Worm (Caenorhabditis elegans) whole organism, L1 larva: ENCODE measurements around the gene sdz-21.

Experiments used
- C16A3.4 ChIP-seq: fragments of 150-350 bp; optimal IDR thresholded peaks from 2 replicates; lab custom pipeline; 2014; ENCODE audit warnings: missing biosample characterization, missing genetic modification characterization
- Y116A8C.19 ChIP-seq: sonication (generic microtip); optimal IDR thresholded peaks from 2 replicates; lab custom pipeline; 2016; ENCODE audit warnings: missing compliant biosample characterization, missing genetic modification characterization, borderline replicate concordance
- alr-1 ChIP-seq: fragments of 200-800 bp; sonication (Bioruptor generic); optimal IDR thresholded peaks from 2 replicates; lab custom pipeline; 2018; ENCODE audit warnings: borderline replicate concordance, mild to moderate bottlenecking, missing genetic modification characterization, missing compliant biosample characterization
- blmp-1 ChIP-seq: fragments of 150-350 bp; optimal IDR thresholded peaks from 2 replicates; lab custom pipeline; 2014; ENCODE audit warnings: missing biosample characterization, missing genetic modification characterization
- ceh-8 ChIP-seq: fragments of 200-800 bp; sonication (Bioruptor generic); optimal IDR thresholded peaks from 2 replicates; lab custom pipeline; 2018; ENCODE audit warnings: mild to moderate bottlenecking, missing genetic modification characterization, moderate library complexity, missing compliant biosample characterization
- ceh-88 ChIP-seq: fragments of 200-800 bp; sonication (Bioruptor generic); IDR thresholded peaks from 2 replicates; pipeline ENCODE4 v1.3.6; 2022; ENCODE audit warnings: missing genetic modification characterization, missing compliant biosample characterization
- ceh-90 ChIP-seq: sonication (generic microtip); optimal IDR thresholded peaks from 2 replicates; lab custom pipeline; 2016; ENCODE audit warnings: missing genetic modification characterization, missing compliant biosample characterization
- ces-1 ChIP-seq: fragments of 150-350 bp; optimal IDR thresholded peaks from 2 replicates; lab custom pipeline; 2014; ENCODE audit warnings: missing biosample characterization, missing genetic modification reagents, missing genetic modification characterization
- dpl-1 ChIP-seq, 3 experiments: fragments of 150-350 bp in 2 of 3; sonication (generic microtip) in 1 of 3; optimal IDR thresholded peaks; 2 replicates each; lab custom pipeline; 2014 to 2017; ENCODE audit warnings: missing biosample characterization in 3 of 3, missing genetic modification characterization in 3 of 3, missing genetic modification reagents in 3 of 3
- dsc-1 ChIP-seq: sonication (generic microtip); optimal IDR thresholded peaks from 2 replicates; lab custom pipeline; 2016; ENCODE audit warnings: mild to moderate bottlenecking, missing genetic modification characterization, missing compliant biosample characterization
- efl-1 ChIP-seq, 4 experiments: fragments of 150-350 bp; optimal IDR thresholded peaks in 3 of 4; peaks in 1 of 4; 1 replicate in 1 of 4; 2 replicates in 3 of 4; lab custom pipeline; 2014; ENCODE audit warnings: missing biosample characterization in 2 of 4, missing genetic modification characterization in 2 of 4, missing genetic modification reagents in 2 of 4
- efl-3 ChIP-seq: fragments of 200-800 bp; sonication (Bioruptor generic); optimal IDR thresholded peaks from 2 replicates; lab custom pipeline; 2018; ENCODE audit warnings: mild to moderate bottlenecking, missing genetic modification characterization, missing compliant biosample characterization
- egl-13 ChIP-seq: sonication (generic microtip); optimal IDR thresholded peaks from 2 replicates; lab custom pipeline; 2016; ENCODE audit warnings: missing genotype, missing genetic modification reagents, missing genetic modification characterization, missing compliant biosample characterization
- ets-5 ChIP-seq: fragments of 200-800 bp; sonication (Bioruptor generic); IDR thresholded peaks from 2 replicates; pipeline ENCODE4 v1.3.6; 2022; ENCODE audit warnings: missing genetic modification characterization, missing compliant biosample characterization
- fkh-4 ChIP-seq: sonication (generic microtip); optimal IDR thresholded peaks from 2 replicates; lab custom pipeline; 2016; ENCODE audit warnings: missing compliant biosample characterization, missing genetic modification characterization, borderline replicate concordance
- grh-1 ChIP-seq: fragments of 200-800 bp; sonication (Bioruptor generic); IDR thresholded peaks from 2 replicates; pipeline ENCODE4 v1.3.6; 2022; ENCODE audit warnings: missing genetic modification reagents, missing genetic modification characterization, missing compliant biosample characterization
- hlh-17 ChIP-seq: fragments of 200-800 bp; sonication (Bioruptor generic); optimal IDR thresholded peaks from 2 replicates; lab custom pipeline; 2018; ENCODE audit warnings: missing genetic modification characterization, mild to moderate bottlenecking, missing compliant biosample characterization, moderate library complexity, borderline replicate concordance
- hlh-4 ChIP-seq: sonication (generic microtip); optimal IDR thresholded peaks from 2 replicates; lab custom pipeline; 2016; ENCODE audit warnings: mild to moderate bottlenecking, missing genetic modification characterization, missing compliant biosample characterization
- hpl-2 ChIP-seq: fragments of 150-350 bp; optimal IDR thresholded peaks from 2 replicates; lab custom pipeline; 2014; ENCODE audit warnings: missing biosample characterization, missing genetic modification reagents, missing genetic modification characterization
- irx-1 ChIP-seq: sonication (generic microtip); optimal IDR thresholded peaks from 2 replicates; lab custom pipeline; 2016; ENCODE audit warnings: missing genetic modification characterization, missing compliant biosample characterization
- isw-1 ChIP-seq: fragments of 200-800 bp; sonication (Bioruptor generic); IDR thresholded peaks from 2 replicates; pipeline ENCODE4 v1.3.6; 2022; ENCODE audit warnings: missing genetic modification characterization, missing compliant biosample characterization
- jun-1 ChIP-seq: fragments of 150-350 bp; optimal IDR thresholded peaks from 2 replicates; lab custom pipeline; 2014; ENCODE audit warnings: missing biosample characterization, missing genetic modification reagents, missing genetic modification characterization
- lin-13 ChIP-seq: fragments of 150-350 bp; optimal IDR thresholded peaks from 2 replicates; lab custom pipeline; 2014; ENCODE audit warnings: missing biosample characterization, missing genetic modification reagents, missing genetic modification characterization
- lin-35 ChIP-seq, 2 experiments: fragments of 150-350 bp; optimal IDR thresholded peaks; 2 replicates each; lab custom pipeline; 2014; ENCODE audit warnings: missing biosample characterization in 2 of 2, missing genetic modification characterization in 2 of 2, missing genetic modification reagents in 2 of 2
- lir-3 ChIP-seq: sonication (generic microtip); optimal IDR thresholded peaks from 2 replicates; lab custom pipeline; 2016; ENCODE audit warnings: mild to moderate bottlenecking, missing genetic modification characterization, moderate library complexity, missing compliant biosample characterization; ENCODE audit not compliant: poor library complexity
- mdl-1 ChIP-seq, 2 experiments: fragments of 150-350 bp; optimal IDR thresholded peaks; 2 replicates each; lab custom pipeline; 2014 to 2017; ENCODE audit warnings: missing biosample characterization in 2 of 2, missing genetic modification characterization in 2 of 2, inconsistent platforms in 1 of 2
- mep-1 ChIP-seq: fragments of 150-350 bp; optimal IDR thresholded peaks from 2 replicates; lab custom pipeline; 2014; ENCODE audit warnings: missing biosample characterization, missing genetic modification characterization
- nhr-11 ChIP-seq: fragments of 150-350 bp; optimal IDR thresholded peaks from 2 replicates; lab custom pipeline; 2014; ENCODE audit warnings: missing biosample characterization, missing genetic modification characterization
- nhr-12 ChIP-seq: sonication (generic microtip); optimal IDR thresholded peaks from 2 replicates; lab custom pipeline; 2017; ENCODE audit warnings: missing biosample characterization, missing genetic modification characterization
- nhr-19 ChIP-seq: fragments of 200-800 bp; sonication (Bioruptor generic); conservative IDR thresholded peaks from 2 replicates; pipeline ENCODE4 v1.3.6; 2022; ENCODE audit warnings: missing genetic modification characterization, missing compliant biosample characterization
- nhr-237 ChIP-seq: fragments of 150-350 bp; optimal IDR thresholded peaks from 2 replicates; lab custom pipeline; 2014; ENCODE audit warnings: missing biosample characterization, missing genetic modification characterization
- nhr-28 ChIP-seq: fragments of 150-350 bp; optimal IDR thresholded peaks from 2 replicates; lab custom pipeline; 2014; ENCODE audit warnings: missing biosample characterization, missing genetic modification characterization
- nhr-47 ChIP-seq: sonication (generic microtip); optimal IDR thresholded peaks from 2 replicates; lab custom pipeline; 2016; ENCODE audit warnings: mild to moderate bottlenecking, missing genetic modification characterization, moderate library complexity, missing compliant biosample characterization
- nhr-71 ChIP-seq: sonication (generic microtip); optimal IDR thresholded peaks from 2 replicates; lab custom pipeline; 2016; ENCODE audit warnings: mild to moderate bottlenecking, missing genetic modification characterization, moderate library complexity, missing compliant biosample characterization
- nhr-84 ChIP-seq: sonication (generic microtip); optimal IDR thresholded peaks from 2 replicates; lab custom pipeline; 2017; ENCODE audit warnings: missing biosample characterization, missing genetic modification characterization
- nhr-85 ChIP-seq: sonication (generic microtip); peaks from one replicate; lab custom pipeline; 2016; ENCODE audit warnings: missing genetic modification characterization, inconsistent platforms, missing compliant biosample characterization
- pag-3 ChIP-seq: sonication (generic microtip); optimal IDR thresholded peaks from 2 replicates; lab custom pipeline; 2017; ENCODE audit warnings: missing genetic modification characterization, mild to moderate bottlenecking, missing compliant biosample characterization, antibody characterized with exemption, borderline replicate concordance; ENCODE audit not compliant: insufficient read depth
- pax-3 ChIP-seq: fragments of 200-800 bp; sonication (Bioruptor generic); optimal IDR thresholded peaks from 2 replicates; lab custom pipeline; 2018; ENCODE audit warnings: mild to moderate bottlenecking, missing genetic modification characterization, moderate library complexity, missing compliant biosample characterization
- pqm-1 ChIP-seq: sonication (generic microtip); optimal IDR thresholded peaks from 3 replicates; lab custom pipeline; 2017; ENCODE audit warnings: missing biosample characterization, missing genetic modification characterization
- rnt-1 ChIP-seq: sonication (generic microtip); optimal IDR thresholded peaks from 2 replicates; lab custom pipeline; 2016; ENCODE audit warnings: mild to moderate bottlenecking, missing genetic modification characterization, moderate library complexity, missing compliant biosample characterization
- snpc-4 ChIP-seq: fragments of 150-350 bp; optimal IDR thresholded peaks from 2 replicates; lab custom pipeline; 2014; ENCODE audit warnings: missing biosample characterization, missing genetic modification characterization
- snu-23 ChIP-seq: sonication (generic microtip); optimal IDR thresholded peaks from 2 replicates; lab custom pipeline; 2016; ENCODE audit warnings: missing genetic modification characterization, missing compliant biosample characterization
- sox-4 ChIP-seq: sonication (generic microtip); optimal IDR thresholded peaks from 2 replicates; lab custom pipeline; 2016; ENCODE audit warnings: missing genetic modification characterization, missing compliant biosample characterization
- swsn-7 ChIP-seq: sonication (generic microtip); optimal IDR thresholded peaks from 2 replicates; lab custom pipeline; 2016; ENCODE audit warnings: missing genetic modification characterization, missing compliant biosample characterization
- unc-130 ChIP-seq: fragments of 150-350 bp; optimal IDR thresholded peaks from 2 replicates; lab custom pipeline; 2017; ENCODE audit warnings: missing biosample characterization, missing genetic modification characterization, inconsistent platforms
- unc-30 ChIP-seq: sonication (generic microtip); optimal IDR thresholded peaks from 2 replicates; lab custom pipeline; 2017; ENCODE audit warnings: missing biosample characterization, missing genetic modification characterization
- unc-86 ChIP-seq: sonication (generic microtip); optimal IDR thresholded peaks from 2 replicates; lab custom pipeline; 2016; ENCODE audit warnings: missing genetic modification characterization, missing compliant biosample characterization
- unc-98 ChIP-seq: fragments of 200-800 bp; sonication (Bioruptor generic); IDR thresholded peaks from 2 replicates; pipeline ENCODE4 v1.3.6; 2022; ENCODE audit warnings: missing genetic modification characterization, missing compliant biosample characterization
- vab-15 ChIP-seq: sonication (generic microtip); optimal IDR thresholded peaks from 2 replicates; lab custom pipeline; 2017; ENCODE audit warnings: missing genotype, mild to moderate bottlenecking, missing genetic modification characterization, missing compliant biosample characterization
- zag-1 ChIP-seq: fragments of 150-350 bp; optimal IDR thresholded peaks from 2 replicates; lab custom pipeline; 2014; ENCODE audit warnings: missing biosample characterization, missing genetic modification characterization
- ztf-11 ChIP-seq, 2 experiments: sonication (generic microtip); optimal IDR thresholded peaks; 2 replicates each; lab custom pipeline; 2016 to 2017; ENCODE audit warnings: missing genetic modification characterization in 2 of 2, missing biosample characterization in 1 of 2, missing compliant biosample characterization in 1 of 2
- ztf-4 ChIP-seq: fragments of 150-350 bp; optimal IDR thresholded peaks from 2 replicates; lab custom pipeline; 2014; ENCODE audit warnings: missing biosample characterization, missing genetic modification characterization

The sdz-21 gene

DNA sequence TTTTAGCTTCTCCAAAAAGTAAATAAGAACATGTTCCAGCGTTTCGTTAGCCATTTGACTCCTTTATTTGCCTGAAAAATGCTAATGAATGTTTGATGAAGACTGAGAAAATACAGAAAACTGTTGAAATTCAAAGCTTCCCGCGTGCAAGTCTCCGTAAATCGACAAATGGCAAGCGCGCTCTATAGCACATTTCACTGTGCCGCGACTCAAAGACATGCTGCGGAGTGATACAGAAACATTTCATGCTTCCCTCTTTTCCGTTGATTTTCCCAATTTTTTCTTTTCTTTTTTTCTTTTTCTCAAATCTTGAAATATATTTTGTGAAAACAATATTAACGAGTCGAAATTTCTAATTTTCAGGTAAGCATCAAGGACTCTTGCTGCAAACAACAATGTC lies 22.1 kb upstream of the sdz-21 start, which contains the start of the genes ska-3 and rps-12 (continued):
- TF ChIP-seq mep-1 (peak; percentile 100), alr-1 (no peak), isw-1 (GFP tag; lab: Robert Waterston, UW) (peak; percentile 99), hlh-4 (tag; lab: Kevin White, UChicago) (no peak), lin-13 (peak; percentile 99), unc-86 (tag; lab: Kevin White, UChicago) (peak; percentile 99), unc-30 (tag; lab: Kevin White, UChicago) (peak; percentile 33), efl-1 (optimal IDR thresholded peaks at IDR 0.05; lab: Kevin White, UChicago) (peak; percentile 98 to 99), efl-1 (GFP tag; optimal IDR thresholded peaks at IDR 0.05 in 1 of 2; lab: Kevin White, UChicago) (peak; percentile 95 to 100), nhr-237 (tag; lab: Kevin White, UChicago) (peak; percentile 98), lir-3 (tag; lab: Kevin White, UChicago) (peak; percentile 93), hlh-17 (no peak), grh-1 (GFP tag; lab: Robert Waterston, UW) (peak; percentile 97), ztf-11 (tag; optimal IDR thresholded peaks at IDR 0.05; lab: Kevin White, UChicago) (peak; percentile 29 to 93), nhr-11 (peak; percentile 96), zag-1 (tag; lab: Kevin White, UChicago) (peak; percentile 90), pax-3 (tag; lab: Kevin White, UChicago) (peak; percentile 94), C16A3.4 (peak; percentile 100), rnt-1 (tag; lab: Kevin White, UChicago) (peak; percentile 99), dsc-1 (tag; lab: Kevin White, UChicago) (peak; percentile 99), fkh-4 (peak; percentile 92), swsn-7 (tag; lab: Kevin White, UChicago) (peak; percentile 99), mdl-1 (tag; optimal IDR thresholded peaks at IDR 0.05; lab: Kevin White, UChicago) (peak; percentile 54 to 99), vab-15 (tag; lab: Kevin White, UChicago) (peak; percentile 96), snpc-4 (peak; percentile 93), unc-130 (tag; lab: Kevin White, UChicago) (peak; percentile 100), ets-5 (GFP tag; lab: Robert Waterston, UW) (no peak), efl-3 (GFP tag; lab: Kevin White, UChicago) (peak; percentile 40), nhr-47 (tag; lab: Kevin White, UChicago) (peak; percentile 99), ces-1 (GFP tag; lab: Kevin White, UChicago) (no peak), nhr-28 (tag; lab: Kevin White, UChicago) (peak; percentile 19), unc-98 (GFP tag; lab: Robert Waterston, UW) (peak; percentile 86), egl-13 (peak; percentile 96), ceh-8 (GFP tag; lab: Kevin White, UChicago) (peak; percentile 97), ztf-4 (tag; lab: Kevin White, UChicago) (peak; percentile 98), lin-35 (GFP tag; optimal IDR thresholded peaks at IDR 0.05; lab: Kevin White, UChicago) (peak; percentile 98 to 100), nhr-85 (tag; lab: Kevin White, UChicago) (peak; percentile 99), ceh-88 (GFP tag; lab: Robert Waterston, UW) (peak; percentile 95), hpl-2 (GFP tag; lab: Kevin White, UChicago) (peak; percentile 96), snu-23 (peak; percentile 99), dpl-1 (GFP tag; optimal IDR thresholded peaks at IDR 0.05; lab: Kevin White, UChicago) (peak; percentile 97 to 99 (median 98)), nhr-71 (peak; percentile 99), pag-3 (tag; lab: Kevin White, UChicago) (peak; percentile 87), nhr-12 (tag; lab: Kevin White, UChicago) (peak; percentile 58), irx-1 (peak; percentile 96), Y116A8C.19 (peak; percentile 14), blmp-1 (tag; lab: Kevin White, UChicago) (peak; percentile 92), jun-1 (peak; percentile 98), nhr-84 (tag; lab: Kevin White, UChicago) (no peak), ceh-90 (tag; lab: Kevin White, UChicago) (peak; percentile 69), nhr-19 (GFP tag; lab: Robert Waterston, UW) (peak; percentile 99), pqm-1 (tag; lab: Kevin White, UChicago) (no peak), sox-4 (tag; lab: Kevin White, UChicago) (peak; percentile 89)
